Worm (Caenorhabditis elegans) whole organism, L3 larva: ENCODE data around the gene C33A12.3.

Experiments used
- lin-15B ChIP-seq: fragments of 150-350 bp; optimal IDR thresholded peaks from 2 replicates; lab custom pipeline; 2014; ENCODE audit warnings: missing biosample characterization, missing genetic modification characterization
- nhr-25 ChIP-seq: sonication (generic microtip); optimal IDR thresholded peaks from 2 replicates; lab custom pipeline; 2017; ENCODE audit warnings: missing biosample characterization, missing genetic modification characterization
- nhr-28 ChIP-seq: fragments of 150-350 bp; optimal IDR thresholded peaks from 2 replicates; lab custom pipeline; 2014; ENCODE audit warnings: missing biosample characterization, missing genetic modification characterization
- nhr-77 ChIP-seq: fragments of 150-350 bp; optimal IDR thresholded peaks from 2 replicates; lab custom pipeline; 2014; ENCODE audit warnings: missing biosample characterization, missing genetic modification characterization
- pqm-1 ChIP-seq: fragments of 150-350 bp; optimal IDR thresholded peaks from 2 replicates; lab custom pipeline; 2017; ENCODE audit warnings: missing biosample characterization, missing genetic modification characterization, inconsistent platforms

DNA sequence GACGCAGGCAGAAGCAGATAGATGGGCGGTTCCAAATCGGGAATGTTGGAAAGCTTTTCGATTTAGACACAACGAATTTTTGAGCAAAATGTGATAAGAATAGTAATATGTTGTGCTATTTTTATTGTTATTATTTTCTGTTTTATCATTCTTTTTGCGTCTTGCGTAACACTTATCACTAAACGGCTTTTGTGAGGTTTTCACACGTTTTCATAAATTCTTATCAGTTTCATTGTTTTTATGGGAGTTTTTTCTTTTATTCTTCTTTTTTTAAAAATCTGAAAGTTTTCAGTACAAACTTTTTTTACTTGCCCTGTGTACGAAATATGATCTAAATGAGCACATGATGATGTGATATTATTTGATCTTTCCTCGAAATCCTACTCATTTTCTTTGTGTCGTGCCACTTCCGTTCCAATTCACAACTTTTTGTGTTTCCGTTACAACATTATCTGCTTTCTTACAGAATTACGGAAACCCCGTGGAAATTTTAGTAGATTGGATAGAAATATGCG lies 27.6 kb upstream of the C33A12.3 start, which contains the start of gene fbl-1:
- TF ChIP-seq lin-15B (tag; lab: Kevin White, UChicago): no peak
- no peak for TF ChIP-seq nhr-28 (tag; lab: Kevin White, UChicago)
- TF ChIP-seq nhr-25 (tag; lab: Kevin White, UChicago): no peak
- no peak for TF ChIP-seq nhr-77
- peak; percentile 84 for TF ChIP-seq pqm-1 (tag; lab: Kevin White, UChicago)
